Fruit fly (Drosophila melanogaster) whole organism, embryonic: ENCODE data around the gene CG45073.

Source experiments
- Asciz ChIP-seq: fragments of 200-800 bp; sonication (Bioruptor generic); optimal IDR thresholded peaks from 2 replicates; lab custom pipeline; 2017; ENCODE audit warnings: missing biosample characterization, mild to moderate bottlenecking, missing genetic modification characterization, missing genetic modification reagents
- Blimp-1 ChIP-seq: fragments of 200-800 bp; sonication (Bioruptor generic); optimal IDR thresholded peaks from 3 replicates; lab custom pipeline; 2018; ENCODE audit warnings: missing biosample characterization, missing genetic modification characterization, mild to moderate bottlenecking, moderate library complexity, missing genetic modification reagents
- CG10543 ChIP-seq: fragments of 200-800 bp; sonication (Bioruptor generic); optimal IDR thresholded peaks from 3 replicates; lab custom pipeline; 2017; ENCODE audit warnings: missing biosample characterization, mild to moderate bottlenecking, missing genetic modification characterization, moderate library complexity
- CG11504 ChIP-seq: fragments of 200-800 bp; sonication (Bioruptor generic); optimal IDR thresholded peaks from 3 replicates; lab custom pipeline; 2019; ENCODE audit warnings: missing biosample characterization, mild to moderate bottlenecking, missing genetic modification characterization, moderate library complexity
- CG11560 ChIP-seq: fragments of 200-800 bp; sonication (Bioruptor generic); IDR thresholded peaks from 3 replicates; pipeline ENCODE4 v1.3.6; 2022; ENCODE audit warnings: missing biosample characterization, missing genetic modification characterization
- CG12236 ChIP-seq: fragments of 200-800 bp; sonication (Bioruptor generic); optimal IDR thresholded peaks from 2 replicates; lab custom pipeline; 2016; ENCODE audit warnings: missing biosample characterization, missing genetic modification characterization
- CG13296 ChIP-seq: fragments of 200-800 bp; sonication (Bioruptor generic); optimal IDR thresholded peaks from 3 replicates; lab custom pipeline; 2018; ENCODE audit warnings: missing biosample characterization, mild to moderate bottlenecking, missing genetic modification characterization
- CG14667 ChIP-seq: fragments of 200-800 bp; sonication (Bioruptor generic); IDR thresholded peaks from 2 replicates; pipeline ENCODE4 v1.3.6; 2022; ENCODE audit warnings: missing biosample characterization, missing genetic modification characterization
- CG15073 ChIP-seq: fragments of 200-800 bp; sonication (Bioruptor generic); optimal IDR thresholded peaks from 2 replicates; lab custom pipeline; 2016; ENCODE audit warnings: missing biosample characterization, missing genetic modification characterization
- CG17829 ChIP-seq: fragments of 200-800 bp; optimal IDR thresholded peaks from 2 replicates; lab custom pipeline; 2019; ENCODE audit warnings: missing biosample characterization, mild to moderate bottlenecking, missing genetic modification characterization, moderate library complexity
- CG18764 ChIP-seq: fragments of 200-800 bp; sonication (Bioruptor generic); optimal IDR thresholded peaks from 3 replicates; lab custom pipeline; 2016; ENCODE audit warnings: missing biosample characterization, missing genetic modification characterization
- CG30431 ChIP-seq: fragments of 200-800 bp; sonication (Bioruptor generic); optimal IDR thresholded peaks from 2 replicates; lab custom pipeline; 2017; ENCODE audit warnings: missing biosample characterization, missing genetic modification characterization
- CG31441 ChIP-seq: fragments of 200-800 bp; sonication (Bioruptor generic); IDR thresholded peaks from 2 replicates; pipeline ENCODE4 v1.3.6; 2022; ENCODE audit warnings: missing biosample characterization, missing genetic modification characterization
- CG3407 ChIP-seq: fragments of 200-800 bp; sonication (Bioruptor generic); optimal IDR thresholded peaks from 2 replicates; lab custom pipeline; 2018; ENCODE audit warnings: missing biosample characterization, mild to moderate bottlenecking, missing genetic modification characterization
- CG34224 ChIP-seq: fragments of 200-800 bp; sonication (Bioruptor generic); IDR thresholded peaks from 3 replicates; pipeline ENCODE4 v1.3.6; 2022; ENCODE audit warnings: missing biosample characterization, missing genetic modification characterization; ENCODE audit not compliant: partially characterized antibody
- CG3838 ChIP-seq: fragments of 200-800 bp; sonication (Bioruptor generic); optimal IDR thresholded peaks from 3 replicates; lab custom pipeline; 2016; ENCODE audit warnings: missing biosample characterization, missing genetic modification characterization
- CG6272 ChIP-seq: fragments of 200-800 bp; sonication (Bioruptor generic); IDR thresholded peaks from 2 replicates; pipeline ENCODE4 v1.3.6; 2022; ENCODE audit warnings: missing biosample characterization, missing genetic modification characterization
- CG7271 ChIP-seq: fragments of 200-800 bp; sonication (Bioruptor generic); optimal IDR thresholded peaks from 2 replicates; lab custom pipeline; 2018; ENCODE audit warnings: missing biosample characterization, mild to moderate bottlenecking, missing genetic modification characterization, moderate library complexity
- CG8765 ChIP-seq: fragments of 200-800 bp; sonication (Bioruptor generic); IDR thresholded peaks from 2 replicates; pipeline ENCODE4 v1.3.6; 2022; ENCODE audit warnings: missing biosample characterization, missing genetic modification characterization
- CG8924 ChIP-seq: fragments of 200-800 bp; optimal IDR thresholded peaks from 3 replicates; lab custom pipeline; 2019; ENCODE audit warnings: missing biosample characterization, mild to moderate bottlenecking, missing genetic modification characterization, moderate library complexity
- CG9817 ChIP-seq: fragments of 200-800 bp; sonication (Bioruptor generic); optimal IDR thresholded peaks from 2 replicates; lab custom pipeline; 2018; ENCODE audit warnings: missing biosample characterization, mild to moderate bottlenecking, missing genetic modification characterization, moderate library complexity
- CG9876 ChIP-seq: fragments of 200-800 bp; sonication (Bioruptor generic); optimal IDR thresholded peaks from 2 replicates; lab custom pipeline; 2016; ENCODE audit warnings: missing biosample characterization, missing genetic modification characterization
- CkIIα-i1 ChIP-seq: fragments of 200-800 bp; sonication (Bioruptor generic); IDR thresholded peaks from 2 replicates; pipeline ENCODE4 v1.3.6; 2022; ENCODE audit warnings: missing biosample characterization, missing genetic modification characterization
- CoRest ChIP-seq: fragments of 200-800 bp; sonication (Bioruptor generic); optimal IDR thresholded peaks from 3 replicates; lab custom pipeline; 2018; ENCODE audit warnings: missing biosample characterization, mild to moderate bottlenecking, missing genetic modification characterization, moderate library complexity
- Dfd ChIP-seq, 2 experiments: fragments of >200 bp; optimal IDR thresholded peaks; 2 replicates each; lab custom pipeline; 2017; ENCODE audit warnings: missing biosample characterization in 2 of 2, missing genetic modification characterization in 2 of 2
- E2f2 ChIP-seq: fragments of 200-800 bp; sonication (Bioruptor generic); IDR thresholded peaks from 2 replicates; pipeline ENCODE4 v1.3.6; 2022; ENCODE audit warnings: missing biosample characterization, missing genetic modification characterization
- HHEX ChIP-seq: fragments of 200-800 bp; sonication (Bioruptor generic); optimal IDR thresholded peaks from 3 replicates; lab custom pipeline; 2017; ENCODE audit warnings: missing biosample characterization, mild to moderate bottlenecking, missing genetic modification characterization, missing genetic modification reagents
- HLH3B ChIP-seq: fragments of 200-800 bp; sonication (Bioruptor generic); IDR thresholded peaks from 2 replicates; pipeline ENCODE4 v1.3.6; 2022; ENCODE audit warnings: missing biosample characterization, missing genetic modification characterization
- Med ChIP-seq: fragments of 200-800 bp; sonication (Bioruptor generic); peaks from one replicate; lab custom pipeline; 2016; ENCODE audit warnings: missing biosample characterization, missing genetic modification characterization, mild to moderate bottlenecking, inconsistent platforms, moderate library complexity
- bab2 ChIP-seq: fragments of 200-800 bp; sonication (Bioruptor generic); optimal IDR thresholded peaks from 2 replicates; lab custom pipeline; 2016; ENCODE audit warnings: missing biosample characterization, missing genetic modification characterization
- bsh ChIP-seq, 2 experiments: fragments of 200-800 bp; sonication (Bioruptor generic); optimal IDR thresholded peaks; 2 replicates each; lab custom pipeline; 2017 to 2018; ENCODE audit warnings: mild to moderate bottlenecking in 2 of 2, missing biosample characterization in 2 of 2, missing genetic modification characterization in 2 of 2, moderate library complexity in 1 of 2
- ems ChIP-seq: fragments of 200-800 bp; sonication (Bioruptor generic); optimal IDR thresholded peaks from 3 replicates; lab custom pipeline; 2016; ENCODE audit warnings: missing biosample characterization, missing genetic modification characterization
- en ChIP-seq: fragments of 200-800 bp; sonication (Bioruptor generic); optimal IDR thresholded peaks from 2 replicates; lab custom pipeline; 2016; ENCODE audit warnings: missing biosample characterization, missing genetic modification characterization
- ken ChIP-seq: fragments of 200-800 bp; sonication (Bioruptor generic); IDR thresholded peaks from 3 replicates; pipeline ENCODE4 v1.3.6; 2022; ENCODE audit warnings: missing biosample characterization, missing genetic modification characterization
- lov ChIP-seq, 2 experiments: fragments of 200-800 bp in 1 of 2; fragments of >200 bp in 1 of 2; sonication (Bioruptor generic) in 1 of 2; IDR thresholded peaks in 1 of 2; optimal IDR thresholded peaks in 1 of 2; 2 replicates in 1 of 2; 3 replicates in 1 of 2; pipeline versions ENCODE4 v1.3.6 to Lab custom; 2017 to 2022; ENCODE audit warnings: missing biosample characterization in 1 of 2, missing genetic modification characterization in 1 of 2
- pho ChIP-seq: fragments of 200-800 bp; sonication (Bioruptor generic); optimal IDR thresholded peaks from 2 replicates; lab custom pipeline; 2016; ENCODE audit warnings: missing biosample characterization, missing genetic modification characterization
- pnt ChIP-seq: fragments of 200-800 bp; sonication (Bioruptor generic); optimal IDR thresholded peaks from 3 replicates; lab custom pipeline; 2016; ENCODE audit warnings: missing biosample characterization, missing genetic modification characterization
- pum ChIP-seq: fragments of 200-800 bp; sonication (Bioruptor generic); optimal IDR thresholded peaks from 2 replicates; lab custom pipeline; 2016; ENCODE audit warnings: missing biosample characterization, missing genetic modification characterization
- pzg ChIP-seq: fragments of 200-800 bp; sonication (Bioruptor generic); optimal IDR thresholded peaks from 3 replicates; lab custom pipeline; 2018; ENCODE audit warnings: missing biosample characterization, mild to moderate bottlenecking, missing genetic modification characterization, moderate library complexity
- scrt ChIP-seq: fragments of 200-800 bp; sonication (Bioruptor generic); optimal IDR thresholded peaks from 2 replicates; lab custom pipeline; 2018; ENCODE audit warnings: missing biosample characterization, mild to moderate bottlenecking, missing genetic modification characterization, moderate library complexity
- sd ChIP-seq: fragments of 200-800 bp; sonication (Bioruptor generic); optimal IDR thresholded peaks from 3 replicates; lab custom pipeline; 2018; ENCODE audit warnings: missing biosample characterization, mild to moderate bottlenecking, missing genetic modification characterization, moderate library complexity
- sens ChIP-seq: fragments of 200-800 bp; sonication (Bioruptor generic); peaks from one replicate; lab custom pipeline; 2016; ENCODE audit warnings: missing biosample characterization, missing genetic modification characterization
- ttk ChIP-seq: fragments of 200-800 bp; sonication (Bioruptor generic); IDR thresholded peaks from 2 replicates; pipeline ENCODE4 v2.1.2; 2022; ENCODE audit warnings: missing biosample characterization, missing genetic modification characterization
- unc-4 ChIP-seq: fragments of 200-800 bp; sonication (Bioruptor generic); IDR thresholded peaks from 2 replicates; pipeline ENCODE4 v1.3.6; 2022; ENCODE audit warnings: missing biosample characterization, missing genetic modification characterization; ENCODE audit not compliant: partially characterized antibody
- unpg ChIP-seq: fragments of 200-800 bp; sonication (Bioruptor generic); optimal IDR thresholded peaks from 3 replicates; lab custom pipeline; 2018; ENCODE audit warnings: missing biosample characterization, mild to moderate bottlenecking, missing genetic modification characterization, moderate library complexity
- wek ChIP-seq: fragments of 200-800 bp; sonication (Bioruptor generic); optimal IDR thresholded peaks from 3 replicates; lab custom pipeline; 2018; ENCODE audit warnings: missing biosample characterization, mild to moderate bottlenecking, missing genetic modification characterization, moderate library complexity

CG45073 gene

DNA sequence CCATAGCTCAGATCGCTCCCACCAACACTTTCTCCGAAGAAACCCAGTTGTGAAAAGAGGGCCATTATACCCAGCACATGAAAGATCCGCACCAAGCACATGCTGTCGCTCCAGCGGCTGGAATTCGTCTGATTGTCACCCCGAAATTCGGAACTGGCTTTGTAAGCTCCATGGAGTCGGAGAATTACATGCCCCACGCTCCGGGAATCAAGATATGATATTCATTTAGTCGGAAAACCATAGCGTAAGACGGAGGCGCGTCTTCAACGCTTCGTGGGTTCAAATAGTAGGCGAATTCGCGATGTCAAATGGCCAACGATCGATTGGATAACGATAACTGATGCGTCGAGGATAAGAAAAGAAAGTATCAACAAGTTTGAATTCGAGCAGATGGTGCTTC, at the start of gene CG45073:
CG45073 (minus strand) TSS at position 101 of the 400 bp plus-strand sequence.
- no peak for TF ChIP-seq CG34224 (GFP tag; lab: Robert Waterston, UW)
- TF ChIP-seq lov (optimal IDR thresholded peaks at IDR 0.05; lab: Kevin White, UChicago), result no peak
- 0 out of 3 replicates have a peak, but pooled peaks have one; percentile 38 for TF ChIP-seq lov (GFP tag; IDR thresholded peaks at IDR 0.05; lab: Robert Waterston, UW)

DNA sequence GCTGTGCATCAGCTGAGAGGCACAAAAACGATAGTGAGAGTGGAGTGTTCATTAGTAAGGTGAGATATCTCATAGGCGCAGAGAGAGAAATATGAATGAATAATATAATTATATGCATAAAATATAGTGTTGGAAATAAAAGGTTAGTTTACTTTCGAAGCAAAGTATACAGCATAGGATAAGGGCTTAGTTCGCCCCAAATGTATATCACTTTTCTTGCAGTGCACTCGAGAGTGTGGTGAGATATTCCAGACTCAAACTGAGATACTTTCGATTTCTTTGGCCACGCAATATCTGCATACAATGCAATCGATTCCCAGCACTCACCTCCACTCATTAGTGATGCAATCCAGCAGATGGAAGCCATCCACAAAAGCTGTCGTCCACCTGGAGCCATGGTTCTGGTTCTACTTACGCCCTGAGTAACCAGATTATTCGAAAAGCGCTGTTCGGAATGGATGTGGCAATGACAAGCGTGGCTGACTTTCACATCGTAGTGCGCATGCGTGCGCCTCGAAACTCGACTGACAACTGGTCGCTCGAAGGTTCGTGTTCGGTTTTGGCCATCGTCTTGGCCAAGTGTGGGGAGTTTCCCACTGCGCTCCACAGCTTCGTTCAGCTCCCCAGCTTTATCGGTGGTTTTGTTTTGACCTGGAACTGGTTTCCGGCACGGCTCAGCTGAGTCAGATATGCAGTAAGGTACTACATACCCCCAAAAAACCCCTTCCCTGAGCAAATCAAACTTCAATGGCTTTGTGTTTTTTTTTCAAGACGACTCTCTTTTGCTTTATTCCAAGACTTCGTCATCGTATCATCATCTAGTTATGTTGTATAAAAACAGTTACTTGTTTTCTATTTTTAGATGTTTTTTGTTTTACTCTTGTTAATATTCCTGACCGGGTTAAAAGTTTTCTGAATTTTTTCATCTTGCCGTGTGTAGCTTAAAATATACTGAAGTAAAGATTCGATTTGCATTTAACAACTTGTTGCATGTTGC, 46.4 kb upstream of the CG45073 start, which contains the start of gene Rsod:
Rsod (minus strand) TSS at position 537 of the 997 bp plus-strand sequence.
- no peak for TF ChIP-seq CG12236 (GFP tag; lab: Kevin White, UChicago)
- TF ChIP-seq CG15073 (GFP tag; lab: Kevin White, UChicago), result no peak
- TF ChIP-seq CG11504 (tag; lab: Kevin White, UChicago), result peak; percentile 68
- no peak; the same call in 2 of the 3 replicates for TF ChIP-seq CG11560
- no peak for TF ChIP-seq unc-4 (GFP tag; lab: Robert Waterston, UW)
- TF ChIP-seq CG18764 (GFP tag; lab: Kevin White, UChicago), result no peak
- TF ChIP-seq bsh (GFP tag; optimal IDR thresholded peaks at IDR 0.05; lab: Kevin White, UChicago), result peak; percentile 53 to 79
- TF ChIP-seq HLH3B (GFP tag; lab: Robert Waterston, UW), result peak; percentile 80
- TF ChIP-seq CG31441 (GFP tag; lab: Robert Waterston, UW), result peak; percentile 52
- peak; percentile 89 for TF ChIP-seq sens
- TF ChIP-seq E2f2 (GFP tag; lab: Robert Waterston, UW), result peak; percentile 40; the same call in 1 of the 2 replicates
- peak; percentile 26 for TF ChIP-seq CG30431
- TF ChIP-seq bab2 (GFP tag; lab: Kevin White, UChicago), result no peak
- no peak for TF ChIP-seq sd
- no peak for TF ChIP-seq Dfd (GFP tag; optimal IDR thresholded peaks at IDR 0.05; lab: Kevin White, UChicago)
- no peak for TF ChIP-seq CG7271 (tag; lab: Kevin White, UChicago)
- peak; percentile 55; the same call in 1 of the 2 replicates for TF ChIP-seq CG6272 (GFP tag; lab: Robert Waterston, UW)
- TF ChIP-seq CG17829 (tag; lab: Kevin White, UChicago), result peak; percentile 31
- TF ChIP-seq CG3407 (GFP tag; lab: Kevin White, UChicago), result peak; percentile 51
- no peak for TF ChIP-seq CG3838 (GFP tag; lab: Kevin White, UChicago)
- no peak for TF ChIP-seq wek (GFP tag; lab: Kevin White, UChicago)
- TF ChIP-seq Med (GFP tag; lab: Kevin White, UChicago), result peak; percentile 68
- peak; percentile 27 for TF ChIP-seq CoRest
- TF ChIP-seq CkIIα-i1 (GFP tag; lab: Robert Waterston, UW), result no peak
- TF ChIP-seq HHEX, result peak; percentile 38
- no peak for TF ChIP-seq ems (GFP tag; lab: Kevin White, UChicago)
- no peak for TF ChIP-seq pzg (GFP tag; lab: Kevin White, UChicago)
- TF ChIP-seq Asciz (GFP tag; lab: Kevin White, UChicago), result peak; percentile 59
- no peak for TF ChIP-seq scrt (GFP tag; lab: Kevin White, UChicago)
- peak; percentile 33 for TF ChIP-seq CG8924 (tag; lab: Kevin White, UChicago)
- no peak for TF ChIP-seq pho (GFP tag; lab: Kevin White, UChicago)
- TF ChIP-seq CG9876 (GFP tag; lab: Kevin White, UChicago), result no peak
- TF ChIP-seq pum (GFP tag; lab: Kevin White, UChicago), result no peak
- TF ChIP-seq pnt (GFP tag; lab: Kevin White, UChicago), result peak; percentile 28
- peak; percentile 76 for TF ChIP-seq CG14667 (GFP tag; lab: Robert Waterston, UW)
- TF ChIP-seq ttk (GFP tag; lab: Robert Waterston, UW), result peak; percentile 83
- TF ChIP-seq ken (GFP tag; lab: Robert Waterston, UW), result peak; percentile 79
- TF ChIP-seq CG8765 (GFP tag; lab: Robert Waterston, UW), result no peak
- TF ChIP-seq unpg (GFP tag; lab: Kevin White, UChicago), result peak; percentile 61
- TF ChIP-seq CG13296 (GFP tag; lab: Kevin White, UChicago), result no peak
- no peak for TF ChIP-seq CG9817
- TF ChIP-seq CG10543 (GFP tag; lab: Kevin White, UChicago), result peak; percentile 27
- no peak for TF ChIP-seq en (GFP tag; lab: Kevin White, UChicago)
- peak; percentile 99 for TF ChIP-seq Blimp-1 (GFP tag; lab: Kevin White, UChicago)
